Worm (Caenorhabditis elegans) whole organism, L4/young adult: Measurements from ENCODE around the gene ZK470.6.

Source experiments
- dao-5 ChIP-seq: sonication (generic microtip); optimal IDR thresholded peaks from 2 replicates; lab custom pipeline; 2016; ENCODE audit warnings: missing genotype, missing genetic modification characterization, moderate library complexity, missing compliant biosample characterization
- him-1 ChIP-seq: sonication (generic microtip); optimal IDR thresholded peaks from 2 replicates; lab custom pipeline; 2016; ENCODE audit warnings: missing genotype, missing genetic modification reagents, missing genetic modification characterization, missing compliant biosample characterization

ce11 chrX:4222779-4223387 is 45.6 kb upstream of the ZK470.6 start:
- TF ChIP-seq him-1 (tag; lab: Kevin White, UChicago), result peak; percentile 93
- TF ChIP-seq dao-5 (tag; lab: Kevin White, UChicago), result peak; percentile 65
